Worm (Caenorhabditis elegans) whole organism, late embryonic: ENCODE results near the gene hut-1.

Experiments used
- C08G9.2 ChIP-seq: sonication (generic microtip); optimal IDR thresholded peaks from 2 replicates; lab custom pipeline; 2016; ENCODE audit warnings: mild to moderate bottlenecking, missing genetic modification characterization, moderate library complexity, missing compliant biosample characterization
- C38D4.7 ChIP-seq: fragments of 200-800 bp; sonication (Bioruptor generic); optimal IDR thresholded peaks from 2 replicates; lab custom pipeline; 2018; ENCODE audit warnings: mild to moderate bottlenecking, missing genetic modification characterization, moderate library complexity, missing compliant biosample characterization
- F13H6.1 ChIP-seq: sonication (generic microtip); optimal IDR thresholded peaks from 2 replicates; lab custom pipeline; 2016; ENCODE audit warnings: missing genetic modification characterization, missing compliant biosample characterization
- K09A11.1 ChIP-seq: sonication (generic microtip); optimal IDR thresholded peaks from 2 replicates; lab custom pipeline; 2017; ENCODE audit warnings: antibody characterized with exemption, mild to moderate bottlenecking, missing genetic modification characterization, missing compliant biosample characterization; ENCODE audit not compliant: insufficient read depth
- Y22D7AL.16 ChIP-seq: sonication (generic microtip); optimal IDR thresholded peaks from 2 replicates; lab custom pipeline; 2016; ENCODE audit warnings: missing genetic modification characterization, missing compliant biosample characterization
- ceh-18 ChIP-seq: sonication (generic microtip); optimal IDR thresholded peaks from 2 replicates; lab custom pipeline; 2016; ENCODE audit warnings: missing genetic modification characterization, missing compliant biosample characterization
- ceh-2 ChIP-seq: sonication (generic microtip); optimal IDR thresholded peaks from 2 replicates; lab custom pipeline; 2016; ENCODE audit warnings: missing genotype, missing genetic modification characterization, missing compliant biosample characterization
- ceh-31 ChIP-seq: sonication (generic microtip); optimal IDR thresholded peaks from 2 replicates; lab custom pipeline; 2016; ENCODE audit warnings: missing genetic modification characterization, missing compliant biosample characterization
- ceh-34 ChIP-seq: sonication (generic microtip); optimal IDR thresholded peaks from 2 replicates; lab custom pipeline; 2016; ENCODE audit warnings: mild to moderate bottlenecking, missing genetic modification characterization, missing compliant biosample characterization
- ceh-48 ChIP-seq: sonication (generic microtip); optimal IDR thresholded peaks from 2 replicates; lab custom pipeline; 2016; ENCODE audit warnings: missing genetic modification characterization, inconsistent platforms, missing compliant biosample characterization
- ceh-6 ChIP-seq: fragments of 200-800 bp; sonication (Bioruptor generic); optimal IDR thresholded peaks from 2 replicates; lab custom pipeline; 2018; ENCODE audit warnings: mild to moderate bottlenecking, missing genetic modification characterization, missing compliant biosample characterization
- elt-2 ChIP-seq: sonication (generic microtip); optimal IDR thresholded peaks from 2 replicates; lab custom pipeline; 2016; ENCODE audit warnings: missing genetic modification reagents, missing genetic modification characterization, missing compliant biosample characterization
- ets-4 ChIP-seq: sonication (generic microtip); optimal IDR thresholded peaks from 2 replicates; lab custom pipeline; 2016; ENCODE audit warnings: missing genetic modification characterization, missing compliant biosample characterization
- eyg-1 ChIP-seq: sonication (generic microtip); optimal IDR thresholded peaks from 2 replicates; lab custom pipeline; 2016; ENCODE audit warnings: missing genotype, missing genetic modification characterization, missing compliant biosample characterization
- fax-1 ChIP-seq: sonication (generic microtip); optimal IDR thresholded peaks from 2 replicates; lab custom pipeline; 2016; ENCODE audit warnings: missing genotype, missing genetic modification characterization, missing compliant biosample characterization
- fkh-6 ChIP-seq: sonication (generic microtip); optimal IDR thresholded peaks from 2 replicates; lab custom pipeline; 2016; ENCODE audit warnings: missing genetic modification characterization, missing compliant biosample characterization
- hlh-13 ChIP-seq: fragments of 200-800 bp; sonication (Bioruptor generic); optimal IDR thresholded peaks from 2 replicates; lab custom pipeline; 2018; ENCODE audit warnings: mild to moderate bottlenecking, missing genetic modification characterization, missing compliant biosample characterization
- hlh-15 ChIP-seq: sonication (generic microtip); optimal IDR thresholded peaks from 2 replicates; lab custom pipeline; 2016; ENCODE audit warnings: missing genetic modification characterization, missing compliant biosample characterization
- hlh-30 ChIP-seq: sonication (generic microtip); optimal IDR thresholded peaks from 2 replicates; lab custom pipeline; 2017; ENCODE audit warnings: antibody characterized with exemption, missing genetic modification characterization, missing compliant biosample characterization; ENCODE audit not compliant: insufficient read depth
- hlh-8 ChIP-seq: sonication (generic microtip); optimal IDR thresholded peaks from 2 replicates; lab custom pipeline; 2016; ENCODE audit warnings: missing genotype, missing genetic modification characterization, missing compliant biosample characterization
- lim-6 ChIP-seq: sonication (generic microtip); optimal IDR thresholded peaks from 2 replicates; lab custom pipeline; 2016; ENCODE audit warnings: missing genetic modification characterization, missing compliant biosample characterization
- madf-2 ChIP-seq: sonication (generic microtip); optimal IDR thresholded peaks from 2 replicates; lab custom pipeline; 2017; ENCODE audit warnings: missing genetic modification characterization, missing compliant biosample characterization
- mec-3 ChIP-seq: sonication (generic microtip); optimal IDR thresholded peaks from 2 replicates; lab custom pipeline; 2016; ENCODE audit warnings: borderline replicate concordance, missing genetic modification characterization, missing compliant biosample characterization
- nfya-1 ChIP-seq: sonication (generic microtip); optimal IDR thresholded peaks from 2 replicates; lab custom pipeline; 2017; ENCODE audit warnings: missing genetic modification characterization, mild to moderate bottlenecking, missing compliant biosample characterization, antibody characterized with exemption, moderate library complexity
- npax-4 ChIP-seq: sonication (generic microtip); optimal IDR thresholded peaks from 2 replicates; lab custom pipeline; 2016; ENCODE audit warnings: missing genetic modification characterization, missing compliant biosample characterization
- odd-2 ChIP-seq: sonication (generic microtip); optimal IDR thresholded peaks from 2 replicates; lab custom pipeline; 2017; ENCODE audit warnings: antibody characterized with exemption, mild to moderate bottlenecking, missing genetic modification characterization, missing compliant biosample characterization
- pag-3 ChIP-seq: sonication (generic microtip); optimal IDR thresholded peaks from 2 replicates; lab custom pipeline; 2016; ENCODE audit warnings: missing compliant biosample characterization, missing genetic modification characterization, borderline replicate concordance
- ref-2 ChIP-seq: sonication (generic microtip); optimal IDR thresholded peaks from 2 replicates; lab custom pipeline; 2016; ENCODE audit warnings: missing genetic modification characterization, missing compliant biosample characterization
- rnt-1 ChIP-seq: sonication (generic microtip); optimal IDR thresholded peaks from 2 replicates; lab custom pipeline; 2016; ENCODE audit warnings: missing genetic modification characterization, missing compliant biosample characterization
- sox-2 ChIP-seq: fragments of 200-800 bp; sonication (Bioruptor generic); IDR thresholded peaks from 2 replicates; pipeline ENCODE4 v1.3.6; 2022; ENCODE audit warnings: missing genetic modification reagents, missing genetic modification characterization, missing compliant biosample characterization
- syd-9 ChIP-seq: sonication (generic microtip); optimal IDR thresholded peaks from 2 replicates; lab custom pipeline; 2016; ENCODE audit warnings: mild to moderate bottlenecking, missing genetic modification characterization, moderate library complexity, missing compliant biosample characterization
- tbx-2 ChIP-seq: sonication (generic microtip); optimal IDR thresholded peaks from 2 replicates; lab custom pipeline; 2016; ENCODE audit warnings: missing genetic modification characterization, missing compliant biosample characterization
- tbx-7 ChIP-seq: sonication (generic microtip); optimal IDR thresholded peaks from 2 replicates; lab custom pipeline; 2016; ENCODE audit warnings: missing genotype, missing genetic modification characterization, missing compliant biosample characterization
- unc-3 ChIP-seq, 2 experiments: fragments of 200-800 bp in 1 of 2; sonication (Bioruptor generic) in 1 of 2; sonication (generic microtip) in 1 of 2; conservative IDR thresholded peaks in 1 of 2; optimal IDR thresholded peaks in 1 of 2; 2 replicates each; pipeline versions ENCODE4 v1.3.6 to Lab custom; 2016 to 2022; ENCODE audit warnings: missing compliant biosample characterization in 2 of 2, missing genetic modification characterization in 2 of 2, missing genetic modification reagents in 1 of 2
- unc-42 ChIP-seq: sonication (generic microtip); optimal IDR thresholded peaks from 2 replicates; lab custom pipeline; 2016; ENCODE audit warnings: missing genotype, missing genetic modification characterization, missing compliant biosample characterization
- unc-55 ChIP-seq: sonication (generic microtip); optimal IDR thresholded peaks from 2 replicates; lab custom pipeline; 2017; ENCODE audit warnings: missing biosample characterization, missing genetic modification reagents, missing genetic modification characterization
- unc-86 ChIP-seq: sonication (generic microtip); optimal IDR thresholded peaks from 2 replicates; lab custom pipeline; 2016; ENCODE audit warnings: missing genetic modification characterization, missing compliant biosample characterization
- zip-5 ChIP-seq: sonication (generic microtip); optimal IDR thresholded peaks from 2 replicates; lab custom pipeline; 2016; ENCODE audit warnings: missing genetic modification characterization, missing compliant biosample characterization
- ztf-16 ChIP-seq: sonication (generic microtip); optimal IDR thresholded peaks from 2 replicates; lab custom pipeline; 2017; ENCODE audit warnings: missing genetic modification characterization, missing compliant biosample characterization

The hut-1 gene

ce11 chrIII:12711217-12711616 is at the start of gene hut-1:
Gene hut-1, plus strand, starts transcription at chrIII:12711560.
- peak; percentile 33 for TF ChIP-seq ceh-31 (tag; lab: Kevin White, UChicago)
- TF ChIP-seq sox-2 (GFP tag; lab: Robert Waterston, UW) = no peak
- TF ChIP-seq fax-1 = no peak
- no peak for TF ChIP-seq madf-2
- peak; percentile 32 for TF ChIP-seq nfya-1
- TF ChIP-seq F13H6.1 (tag; lab: Kevin White, UChicago) = no peak
- no peak for TF ChIP-seq ceh-6 (GFP tag; lab: Kevin White, UChicago)
- TF ChIP-seq ref-2 (tag; lab: Kevin White, UChicago) = peak; percentile 31
- TF ChIP-seq unc-3 (GFP tag; conservative IDR thresholded peaks at IDR 0.05; lab: Robert Waterston, UW) = no peak
- no peak for TF ChIP-seq unc-3 (tag; optimal IDR thresholded peaks at IDR 0.05; lab: Kevin White, UChicago)
- TF ChIP-seq unc-42 = peak; percentile 72
- TF ChIP-seq rnt-1 (tag; lab: Kevin White, UChicago) = no peak
- no peak for TF ChIP-seq zip-5 (tag; lab: Kevin White, UChicago)
- TF ChIP-seq npax-4 (tag; lab: Kevin White, UChicago) = no peak
- peak; percentile 17 for TF ChIP-seq ceh-48 (tag; lab: Kevin White, UChicago)

DNA sequence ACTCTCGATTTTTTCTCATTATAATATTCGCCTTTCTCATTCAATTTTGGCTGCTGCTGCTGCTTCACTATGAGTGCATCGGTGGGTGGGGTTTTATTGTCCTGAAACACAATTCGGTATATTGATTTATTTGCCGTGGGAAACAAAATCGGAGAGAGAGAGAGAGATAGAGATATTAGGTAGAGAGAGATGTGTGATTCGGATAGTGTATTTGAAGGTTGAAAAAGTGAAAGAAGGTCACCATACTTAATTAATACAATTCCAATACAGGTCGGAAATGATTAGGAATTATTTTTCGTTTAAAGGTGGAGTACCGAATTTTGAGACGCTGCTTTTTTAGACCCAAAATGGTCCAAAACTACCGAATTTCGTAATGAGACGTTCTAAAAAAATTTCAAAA is 49.2 kb upstream of the hut-1 start, which contains the start of gene tpst-1:
tpst-1 (minus strand) TSS at position 101 of the 400 bp plus-strand sequence.
- TF ChIP-seq fkh-6 (tag; lab: Kevin White, UChicago) = no peak
- no peak for TF ChIP-seq lim-6
- no peak for TF ChIP-seq hlh-15 (tag; lab: Kevin White, UChicago)
- no peak for TF ChIP-seq zip-5 (tag; lab: Kevin White, UChicago)
- TF ChIP-seq syd-9 (tag; lab: Kevin White, UChicago) = no peak
- no peak for TF ChIP-seq hlh-13 (GFP tag; lab: Kevin White, UChicago)
- TF ChIP-seq ceh-6 (GFP tag; lab: Kevin White, UChicago) = no peak
- TF ChIP-seq unc-55 = no peak
- no peak for TF ChIP-seq odd-2
- no peak for TF ChIP-seq ceh-48 (tag; lab: Kevin White, UChicago)
- no peak for TF ChIP-seq ceh-2 (tag; lab: Kevin White, UChicago)
- no peak for TF ChIP-seq eyg-1 (tag; lab: Kevin White, UChicago)
- TF ChIP-seq ztf-16 (tag; lab: Kevin White, UChicago) = no peak
- no peak for TF ChIP-seq madf-2
- TF ChIP-seq Y22D7AL.16 (tag; lab: Kevin White, UChicago) = no peak

DNA sequence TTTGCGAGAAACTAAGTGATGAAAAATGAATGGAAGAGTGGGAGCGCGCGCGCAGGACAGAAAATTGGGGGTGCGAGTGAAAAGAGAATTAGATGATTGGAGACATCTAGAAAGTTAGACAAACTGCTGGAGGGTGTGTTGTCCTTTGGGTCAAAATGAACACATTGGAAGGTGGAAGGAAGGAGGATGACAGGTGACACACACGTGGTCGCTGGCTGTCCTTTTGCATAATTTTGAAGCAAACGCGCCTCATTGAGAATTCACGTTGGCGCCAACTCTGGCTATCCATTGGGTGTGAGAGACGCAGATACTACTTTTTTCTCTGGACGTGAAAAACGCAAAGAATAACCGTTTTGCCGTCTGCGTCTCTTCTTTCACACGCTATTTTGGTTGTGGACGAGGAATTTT is 45.9 kb upstream of the hut-1 start:
- TF ChIP-seq ref-2 (tag; lab: Kevin White, UChicago) (peak; percentile 24), nfya-1 (peak; percentile 12), hlh-30 (tag; lab: Kevin White, UChicago) (peak; percentile 63), ceh-18 (tag; lab: Kevin White, UChicago) (peak; percentile 61), C08G9.2 (peak; percentile 61), tbx-2 (tag; lab: Kevin White, UChicago) (peak; percentile 60), rnt-1 (tag; lab: Kevin White, UChicago) (peak; percentile 46), ceh-31 (tag; lab: Kevin White, UChicago) (peak; percentile 68)

DNA sequence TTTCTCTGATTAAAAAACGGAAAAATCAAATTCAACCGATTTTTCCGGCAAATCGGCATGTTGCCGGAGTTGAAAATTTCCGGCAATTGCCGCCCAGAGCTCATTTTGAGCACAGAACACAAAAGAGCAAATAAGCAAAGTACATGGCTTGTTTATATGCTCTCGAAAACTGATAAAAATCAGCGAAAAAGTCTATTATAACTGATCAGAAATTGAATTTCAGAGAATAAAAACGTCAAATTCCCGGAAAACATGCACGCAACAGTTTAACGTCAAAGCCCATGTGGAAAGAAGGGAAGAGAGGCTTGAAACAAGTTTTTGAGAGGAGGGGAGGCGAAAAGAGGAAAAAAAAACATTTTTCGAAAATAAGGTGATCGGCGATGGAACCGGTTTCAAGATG is 42.5 kb upstream of the hut-1 start:
- TF ChIP-seq C38D4.7 (GFP tag; lab: Kevin White, UChicago) = no peak

ce11 chrIII:12673382-12673970 is 37.9 kb upstream of the hut-1 start, which contains the start of the genes taf-7.2 and elpc-2:
Gene taf-7.2, minus strand, starts transcription at chrIII:12673423.
Gene elpc-2, plus strand, starts transcription at chrIII:12673677.
- TF ChIP-seq mec-3 (tag; lab: Kevin White, UChicago) (peak; percentile 54), lim-6 (peak; percentile 66), tbx-7 (tag; lab: Kevin White, UChicago) (peak; percentile 83), C08G9.2 (peak; percentile 90), pag-3 (tag; lab: Kevin White, UChicago) (no peak), unc-86 (tag; lab: Kevin White, UChicago) (peak; percentile 6), K09A11.1 (tag; lab: Kevin White, UChicago) (no peak), ztf-16 (tag; lab: Kevin White, UChicago) (peak; percentile 39), hlh-8 (tag; lab: Kevin White, UChicago) (peak; percentile 21), ceh-2 (tag; lab: Kevin White, UChicago) (peak; percentile 72), fax-1 (peak; percentile 49), hlh-13 (GFP tag; lab: Kevin White, UChicago) (no peak), npax-4 (tag; lab: Kevin White, UChicago) (no peak), ceh-18 (tag; lab: Kevin White, UChicago) (no peak), tbx-2 (tag; lab: Kevin White, UChicago) (peak; percentile 82), ets-4 (peak; percentile 82), zip-5 (tag; lab: Kevin White, UChicago) (peak; percentile 67), ceh-31 (tag; lab: Kevin White, UChicago) (peak; percentile 90), F13H6.1 (tag; lab: Kevin White, UChicago) (no peak), rnt-1 (tag; lab: Kevin White, UChicago) (peak; percentile 22), elt-2 (peak; percentile 45), ceh-34 (tag; lab: Kevin White, UChicago) (peak; percentile 35)
